Worm (Caenorhabditis elegans) whole organism, young adult: ENCODE data around the gene T24E12.1.

Experiments
- B0035.1 ChIP-seq: sonication (generic microtip); optimal IDR thresholded peaks from 2 replicates; lab custom pipeline; 2016; ENCODE audit warnings: missing genetic modification characterization, mild to moderate bottlenecking, missing compliant biosample characterization, missing genotype, missing genetic modification reagents
- hsf-1 ChIP-seq: fragments of 200-800 bp; sonication (Bioruptor generic); IDR thresholded peaks from 2 replicates; pipeline ENCODE4 v1.3.6; 2022; ENCODE audit warnings: missing genetic modification reagents, missing genetic modification characterization, missing compliant biosample characterization
- madf-10 ChIP-seq: sonication (generic microtip); optimal IDR thresholded peaks from 2 replicates; lab custom pipeline; 2016; ENCODE audit warnings: mild to moderate bottlenecking, missing genetic modification characterization, missing compliant biosample characterization
- ztf-22 ChIP-seq: fragments of 200-800 bp; sonication (Bioruptor generic); optimal IDR thresholded peaks from 2 replicates; lab custom pipeline; 2018; ENCODE audit warnings: mild to moderate bottlenecking, missing genetic modification characterization, moderate library complexity, missing compliant biosample characterization

- no peak for TF ChIP-seq hsf-1 (GFP tag; lab: Robert Waterston, UW)
- TF ChIP-seq ztf-22: no peak
- TF ChIP-seq madf-10 (tag; lab: Kevin White, UChicago): no peak
- TF ChIP-seq B0035.1 (tag; lab: Kevin White, UChicago): no peak
Measured at ce11 chrII:3764486-3764885, 20.9 kb upstream of the T24E12.1 start, which contains the start of gene srx-112.
